Fruit fly (Drosophila melanogaster) whole organism, embryonic: Measurements from ENCODE around the gene snz.

ENCODE experiments used
- B-H1 ChIP-seq: fragments of 200-800 bp; sonication (Bioruptor generic); IDR thresholded peaks from 3 replicates; pipeline ENCODE4 v1.3.6; 2022; ENCODE audit warnings: missing biosample characterization, missing genetic modification characterization
- Bgb ChIP-seq: fragments of 200-800 bp; sonication (Bioruptor generic); IDR thresholded peaks from 2 replicates; pipeline ENCODE4 v1.3.6; 2022; ENCODE audit warnings: missing biosample characterization, missing genetic modification characterization; ENCODE audit not compliant: partially characterized antibody
- CG11695 ChIP-seq: fragments of 200-800 bp; sonication (Bioruptor generic); IDR thresholded peaks from 3 replicates; pipeline ENCODE4 v1.3.6; 2022; ENCODE audit warnings: missing biosample characterization, missing genetic modification characterization
- CG12071 ChIP-seq: fragments of 200-800 bp; sonication (Bioruptor generic); optimal IDR thresholded peaks from 3 replicates; lab custom pipeline; 2018; ENCODE audit warnings: missing biosample characterization, mild to moderate bottlenecking, missing genetic modification characterization
- CG14014 ChIP-seq: fragments of 200-800 bp; sonication (Bioruptor generic); IDR thresholded peaks from 2 replicates; pipeline ENCODE4 v1.3.6; 2022; ENCODE audit warnings: missing biosample characterization, missing genetic modification characterization
- CG17186 ChIP-seq: fragments of 200-800 bp; sonication (Bioruptor generic); optimal IDR thresholded peaks from 3 replicates; lab custom pipeline; 2017; ENCODE audit warnings: missing biosample characterization, missing genetic modification reagents, missing genetic modification characterization
- CG17328 ChIP-seq: fragments of 200-800 bp; sonication (Bioruptor generic); IDR thresholded peaks from 2 replicates; pipeline ENCODE4 v1.3.6; 2022; ENCODE audit warnings: missing biosample characterization, missing genetic modification characterization
- CG17359 ChIP-seq: fragments of 200-800 bp; sonication (Bioruptor generic); optimal IDR thresholded peaks from 3 replicates; lab custom pipeline; 2018; ENCODE audit warnings: missing biosample characterization, mild to moderate bottlenecking, missing genetic modification characterization, moderate library complexity
- CG17912 ChIP-seq: fragments of 200-800 bp; sonication (Bioruptor generic); optimal IDR thresholded peaks from 2 replicates; lab custom pipeline; 2018; ENCODE audit warnings: missing biosample characterization, mild to moderate bottlenecking, missing genetic modification characterization
- CG2129 ChIP-seq: fragments of 200-800 bp; sonication (Bioruptor generic); IDR thresholded peaks from 2 replicates; pipeline ENCODE4 v1.3.6; 2022; ENCODE audit warnings: missing biosample characterization, missing genetic modification characterization; ENCODE audit not compliant: partially characterized antibody
- CG2712 ChIP-seq: fragments of 200-800 bp; optimal IDR thresholded peaks from 3 replicates; lab custom pipeline; 2019; ENCODE audit warnings: missing biosample characterization, mild to moderate bottlenecking, missing genetic modification characterization, moderate library complexity
- CG31365 ChIP-seq: fragments of 200-800 bp; sonication (Bioruptor generic); optimal IDR thresholded peaks from 2 replicates; lab custom pipeline; 2018; ENCODE audit warnings: missing biosample characterization, mild to moderate bottlenecking, missing genetic modification characterization
- CG6683 ChIP-seq: fragments of 200-800 bp; sonication (Bioruptor generic); optimal IDR thresholded peaks from 2 replicates; lab custom pipeline; 2017; ENCODE audit warnings: missing biosample characterization, mild to moderate bottlenecking, missing genetic modification characterization, missing genetic modification reagents
- CG6813 ChIP-seq: fragments of 200-800 bp; sonication (Bioruptor generic); optimal IDR thresholded peaks from 2 replicates; lab custom pipeline; 2017; ENCODE audit warnings: missing biosample characterization, missing genetic modification characterization, mild to moderate bottlenecking, moderate library complexity, missing genetic modification reagents
- CG7357 ChIP-seq: fragments of 200-800 bp; sonication (Bioruptor generic); IDR thresholded peaks from 3 replicates; pipeline ENCODE4 v1.3.6; 2022; ENCODE audit warnings: missing biosample characterization, missing genetic modification characterization
- CG7786 ChIP-seq: fragments of 200-800 bp; sonication (Bioruptor generic); optimal IDR thresholded peaks from 2 replicates; lab custom pipeline; 2016; ENCODE audit warnings: missing biosample characterization, missing genetic modification characterization
- CG7839 ChIP-seq: fragments of 200-800 bp; sonication (Bioruptor generic); optimal IDR thresholded peaks from 3 replicates; lab custom pipeline; 2018; ENCODE audit warnings: missing biosample characterization, mild to moderate bottlenecking, missing genetic modification characterization, moderate library complexity
- CG8290 ChIP-seq, 3 experiments: fragments of 200-800 bp; sonication (Bioruptor generic); optimal IDR thresholded peaks; 2 replicates each; lab custom pipeline; 2016 to 2019; ENCODE audit warnings: missing biosample characterization in 3 of 3, missing genetic modification characterization in 3 of 3, mild to moderate bottlenecking in 2 of 3, moderate library complexity in 1 of 3
- CG9876 ChIP-seq: fragments of 200-800 bp; sonication (Bioruptor generic); optimal IDR thresholded peaks from 2 replicates; lab custom pipeline; 2016; ENCODE audit warnings: missing biosample characterization, missing genetic modification characterization
- CkIIα-i1 ChIP-seq: fragments of 200-800 bp; sonication (Bioruptor generic); IDR thresholded peaks from 2 replicates; pipeline ENCODE4 v1.3.6; 2022; ENCODE audit warnings: missing biosample characterization, missing genetic modification characterization
- D19A ChIP-seq: fragments of 200-800 bp; optimal IDR thresholded peaks from 3 replicates; lab custom pipeline; 2019; ENCODE audit warnings: missing biosample characterization, mild to moderate bottlenecking, missing genetic modification characterization, moderate library complexity
- Deaf1 ChIP-seq: fragments of 200-800 bp; optimal IDR thresholded peaks from 3 replicates; lab custom pipeline; 2019; ENCODE audit warnings: missing biosample characterization, mild to moderate bottlenecking, missing genetic modification characterization, moderate library complexity
- Dip2 ChIP-seq: fragments of 200-800 bp; sonication (Bioruptor generic); IDR thresholded peaks from 2 replicates; pipeline ENCODE4 v1.3.6; 2022; ENCODE audit warnings: missing biosample characterization, missing genetic modification characterization
- Doc3 ChIP-seq: fragments of 200-800 bp; sonication (Bioruptor generic); IDR thresholded peaks from 3 replicates; pipeline ENCODE4 v1.3.6; 2022; ENCODE audit warnings: missing biosample characterization, missing genetic modification characterization; ENCODE audit not compliant: partially characterized antibody
- ERR ChIP-seq: fragments of 200-800 bp; sonication (Bioruptor generic); optimal IDR thresholded peaks from 2 replicates; lab custom pipeline; 2016; ENCODE audit warnings: missing biosample characterization, missing genetic modification characterization
- Gug ChIP-seq: fragments of 200-800 bp; sonication (Bioruptor generic); IDR thresholded peaks from 4 replicates; pipeline ENCODE4 v1.3.6; 2022; ENCODE audit warnings: missing biosample characterization, missing genetic modification characterization
- Oaz ChIP-seq: fragments of 200-800 bp; sonication (Bioruptor generic); IDR thresholded peaks from 2 replicates; pipeline ENCODE4 v1.3.6; 2022; ENCODE audit warnings: missing biosample characterization, missing genetic modification characterization
- Ravus ChIP-seq: fragments of 200-800 bp; sonication (Bioruptor generic); IDR thresholded peaks from 2 replicates; pipeline ENCODE4 v1.3.6; 2022; ENCODE audit warnings: missing biosample characterization, missing genetic modification characterization
- Rx ChIP-seq: fragments of 200-800 bp; sonication (Bioruptor generic); IDR thresholded peaks from 2 replicates; pipeline ENCODE4 v1.3.6; 2022; ENCODE audit warnings: missing biosample characterization, missing genetic modification characterization
- Xbp1 ChIP-seq: fragments of 200-800 bp; sonication (Bioruptor generic); optimal IDR thresholded peaks from 3 replicates; lab custom pipeline; 2016; ENCODE audit warnings: missing biosample characterization, mild to moderate bottlenecking, missing genetic modification characterization
- Xrp1 ChIP-seq: fragments of 200-800 bp; sonication (Bioruptor generic); IDR thresholded peaks from 2 replicates; pipeline ENCODE4 v1.3.6; 2022; ENCODE audit warnings: missing biosample characterization, missing genetic modification characterization
- ab ChIP-seq: fragments of 200-800 bp; sonication (Bioruptor generic); optimal IDR thresholded peaks from 2 replicates; lab custom pipeline; 2016; ENCODE audit warnings: missing biosample characterization, missing genetic modification characterization
- ap ChIP-seq: fragments of 200-800 bp; sonication (Bioruptor generic); IDR thresholded peaks from 2 replicates; pipeline ENCODE4 v1.3.6; 2022; ENCODE audit warnings: missing biosample characterization, missing genetic modification characterization
- bbx ChIP-seq: fragments of 200-800 bp; sonication (Bioruptor generic); IDR thresholded peaks from 2 replicates; pipeline ENCODE4 v1.3.6; 2022; ENCODE audit warnings: missing biosample characterization, missing genetic modification characterization; ENCODE audit not compliant: partially characterized antibody
- crc ChIP-seq: fragments of 200-800 bp; sonication (Bioruptor generic); optimal IDR thresholded peaks from 2 replicates; lab custom pipeline; 2016; ENCODE audit warnings: missing biosample characterization, missing genetic modification characterization
- danr ChIP-seq: fragments of 200-800 bp; sonication (Bioruptor generic); IDR thresholded peaks from 2 replicates; pipeline ENCODE4 v1.3.6; 2022; ENCODE audit warnings: missing biosample characterization, missing genetic modification characterization
- gro ChIP-seq: fragments of 200-800 bp; sonication (Bioruptor generic); optimal IDR thresholded peaks from 2 replicates; lab custom pipeline; 2016; ENCODE audit warnings: missing biosample characterization, missing genetic modification characterization
- hbn ChIP-seq: fragments of 200-800 bp; sonication (Bioruptor generic); IDR thresholded peaks from 2 replicates; pipeline ENCODE4 v1.3.6; 2022; ENCODE audit warnings: missing biosample characterization, missing genetic modification characterization; ENCODE audit not compliant: partially characterized antibody
- jigr1 ChIP-seq: fragments of 200-800 bp; sonication (Bioruptor generic); IDR thresholded peaks from 3 replicates; pipeline ENCODE4 v1.3.6; 2022; ENCODE audit warnings: missing biosample characterization, missing genetic modification characterization
- kay ChIP-seq: fragments of 200-800 bp; sonication (Bioruptor generic); optimal IDR thresholded peaks from 2 replicates; lab custom pipeline; 2016; ENCODE audit warnings: missing biosample characterization, missing genetic modification characterization
- maf-S ChIP-seq: fragments of 200-800 bp; sonication (Bioruptor generic); optimal IDR thresholded peaks from 2 replicates; lab custom pipeline; 2016; ENCODE audit warnings: missing biosample characterization, missing genetic modification characterization
- nom ChIP-seq: fragments of 200-800 bp; sonication (Bioruptor generic); optimal IDR thresholded peaks from 2 replicates; lab custom pipeline; 2017; ENCODE audit warnings: missing biosample characterization, missing genetic modification characterization, mild to moderate bottlenecking, moderate library complexity, missing genetic modification reagents
- pnt ChIP-seq: fragments of 200-800 bp; sonication (Bioruptor generic); optimal IDR thresholded peaks from 3 replicates; lab custom pipeline; 2016; ENCODE audit warnings: missing biosample characterization, missing genetic modification characterization
- seq ChIP-seq: fragments of 200-800 bp; sonication (Bioruptor generic); IDR thresholded peaks from 2 replicates; pipeline ENCODE4 v1.3.6; 2022; ENCODE audit warnings: missing biosample characterization, missing genetic modification characterization
- sim ChIP-seq: fragments of 200-800 bp; sonication (Bioruptor generic); IDR thresholded peaks from 2 replicates; pipeline ENCODE4 v1.3.6; 2022; ENCODE audit warnings: missing biosample characterization, missing genetic modification characterization
- tll ChIP-seq, 2 experiments: fragments of 200-800 bp in 1 of 2; fragments of >200 bp in 1 of 2; sonication (Bioruptor generic) in 1 of 2; optimal IDR thresholded peaks; 2 replicates each; lab custom pipeline; 2017 to 2019; ENCODE audit warnings: missing biosample characterization in 2 of 2, missing genetic modification characterization in 2 of 2, mild to moderate bottlenecking in 1 of 2, moderate library complexity in 1 of 2
- tx ChIP-seq: fragments of 200-800 bp; sonication (Bioruptor generic); optimal IDR thresholded peaks from 2 replicates; lab custom pipeline; 2016; ENCODE audit warnings: missing biosample characterization, missing genetic modification characterization
- unpg ChIP-seq: fragments of 200-800 bp; sonication (Bioruptor generic); optimal IDR thresholded peaks from 3 replicates; lab custom pipeline; 2018; ENCODE audit warnings: missing biosample characterization, mild to moderate bottlenecking, missing genetic modification characterization, moderate library complexity

Gene snz

DNA sequence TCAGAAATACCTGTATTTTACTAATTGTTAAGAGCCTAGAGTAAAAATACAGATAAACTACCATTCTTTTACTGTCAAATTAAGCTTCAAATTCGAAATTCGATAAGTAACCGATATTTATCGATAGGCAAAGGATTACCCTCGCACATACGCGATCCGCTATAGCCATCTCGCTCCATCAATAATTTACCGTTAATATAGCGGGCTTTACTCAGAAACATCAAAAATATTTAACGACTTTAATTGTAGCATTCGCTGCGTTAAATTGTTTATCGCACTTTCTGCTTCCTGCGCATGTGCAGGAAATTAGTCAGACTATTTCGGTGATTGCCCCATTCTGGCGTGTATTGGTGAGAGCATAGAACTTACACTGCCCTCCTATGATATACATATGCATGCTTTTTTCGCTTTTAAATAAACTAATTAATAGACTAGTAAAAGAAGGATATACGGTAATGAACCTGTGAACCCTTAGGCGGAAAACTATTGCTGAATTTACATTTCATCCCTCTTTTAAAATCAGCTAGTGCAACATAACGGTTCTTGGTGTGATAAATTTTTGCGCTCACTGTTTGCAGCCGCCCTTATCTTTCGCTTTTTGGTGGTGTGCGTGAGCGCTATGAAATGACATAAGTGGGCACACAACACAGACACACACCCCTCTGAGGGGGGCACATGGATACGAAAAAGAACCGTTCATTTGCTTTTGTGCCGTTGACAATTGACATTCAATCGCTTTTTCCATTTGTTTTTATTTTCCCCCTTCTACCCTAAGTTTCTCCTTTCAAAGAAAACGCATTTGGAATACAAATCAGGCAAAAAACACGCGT, 3.4 kb upstream of the snz start, which contains the start of the genes dpr14 and spidey (continued):
- TF ChIP-seq CG14014 (GFP tag; lab: Robert Waterston, UW) (peak; percentile 93), CG17359 (tag; lab: Kevin White, UChicago) (peak; percentile 92), jigr1 (GFP tag; lab: Robert Waterston, UW) (peak; percentile 66; the same call in 2 of the 3 replicates), seq (GFP tag; lab: Robert Waterston, UW) (peak; percentile 95), CG6683 (GFP tag; lab: Kevin White, UChicago) (peak; percentile 85), ab (GFP tag; lab: Kevin White, UChicago) (peak; percentile 81), CG17186 (GFP tag; lab: Kevin White, UChicago) (no peak), Gug (GFP tag; lab: Robert Waterston, UW) (peak; percentile 88), CG12071 (peak; percentile 92), B-H1 (peak; percentile 85), ap (GFP tag; lab: Robert Waterston, UW) (peak; percentile 68), D19A (peak; percentile 89), CkIIα-i1 (GFP tag; lab: Robert Waterston, UW) (peak; percentile 36; the same call in 1 of the 2 replicates), bbx (GFP tag; lab: Robert Waterston, UW) (no peak), CG17912 (GFP tag; lab: Kevin White, UChicago) (peak; percentile 49), CG9876 (GFP tag; lab: Kevin White, UChicago) (peak; percentile 73), pnt (GFP tag; lab: Kevin White, UChicago) (peak; percentile 73), nom (GFP tag; lab: Kevin White, UChicago) (peak; percentile 63), CG6813 (GFP tag; lab: Kevin White, UChicago) (peak; percentile 92), Doc3 (GFP tag; lab: Robert Waterston, UW) (0 out of 3 replicates have a peak, but pooled peaks have one; percentile 15), Dip2 (GFP tag; lab: Robert Waterston, UW) (0 out of 2 replicates have a peak, but pooled peaks have one; percentile 31), CG7357 (GFP tag; lab: Robert Waterston, UW) (peak; percentile 79), CG2129 (GFP tag; lab: Robert Waterston, UW) (no peak), gro (peak; percentile 92), CG8290 (GFP tag; optimal IDR thresholded peaks at IDR 0.05; lab: Kevin White, UChicago) (peak; percentile 29), CG8290 (tag; optimal IDR thresholded peaks at IDR 0.05; lab: Kevin White, UChicago) (peak; percentile 72 to 92), CG7839 (peak; percentile 94), crc (GFP tag; lab: Kevin White, UChicago) (peak; percentile 73), CG11695 (GFP tag; lab: Robert Waterston, UW) (peak; percentile 90), CG17328 (GFP tag; lab: Robert Waterston, UW) (peak; percentile 85), Xrp1 (peak; percentile 90), Bgb (peak; percentile 28; the same call in 1 of the 2 replicates), Rx (peak; percentile 81), Ravus (GFP tag; lab: Robert Waterston, UW) (peak; percentile 67), kay (peak; percentile 71), ERR (GFP tag; lab: Kevin White, UChicago) (peak; percentile 77), sim (peak; percentile 64; the same call in 1 of the 2 replicates), danr (GFP tag; lab: Robert Waterston, UW) (peak; percentile 84), Deaf1 (tag; lab: Kevin White, UChicago) (peak; percentile 69), Xbp1 (GFP tag; lab: Kevin White, UChicago) (peak; percentile 90), unpg (GFP tag; lab: Kevin White, UChicago) (peak; percentile 92), hbn (GFP tag; lab: Robert Waterston, UW) (no peak), CG7786 (peak; percentile 90), maf-S (GFP tag; lab: Kevin White, UChicago) (peak; percentile 86), CG2712 (tag; lab: Kevin White, UChicago) (peak; percentile 92), Oaz (GFP tag; lab: Robert Waterston, UW) (peak; percentile 86), CG31365 (tag; lab: Kevin White, UChicago) (peak; percentile 80), tll (GFP tag; optimal IDR thresholded peaks at IDR 0.05; lab: Kevin White, UChicago) (no peak), tx (GFP tag; lab: Kevin White, UChicago) (peak; percentile 86)
